Worm (Caenorhabditis elegans) whole organism, L1 larva: Measurements from ENCODE around the gene F55B11.2.

Source experiments
- C04F5.9 ChIP-seq: sonication (generic microtip); optimal IDR thresholded peaks from 2 replicates; lab custom pipeline; 2016; ENCODE audit warnings: missing genetic modification characterization, missing compliant biosample characterization
- F16B12.6 ChIP-seq: fragments of 150-350 bp; optimal IDR thresholded peaks from 2 replicates; lab custom pipeline; 2014; ENCODE audit warnings: missing biosample characterization, missing genetic modification characterization
- Y116A8C.19 ChIP-seq: sonication (generic microtip); optimal IDR thresholded peaks from 2 replicates; lab custom pipeline; 2016; ENCODE audit warnings: missing compliant biosample characterization, missing genetic modification characterization, borderline replicate concordance
- aha-1 ChIP-seq: fragments of 150-350 bp; optimal IDR thresholded peaks from 2 replicates; lab custom pipeline; 2014; ENCODE audit warnings: missing biosample characterization, missing genetic modification characterization
- blmp-1 ChIP-seq: fragments of 150-350 bp; optimal IDR thresholded peaks from 2 replicates; lab custom pipeline; 2014; ENCODE audit warnings: missing biosample characterization, missing genetic modification characterization
- ceh-63 ChIP-seq: fragments of 200-800 bp; sonication (Bioruptor generic); optimal IDR thresholded peaks from 2 replicates; lab custom pipeline; 2018; ENCODE audit warnings: mild to moderate bottlenecking, missing genetic modification characterization, missing compliant biosample characterization
- ceh-82 ChIP-seq, 3 experiments: fragments of 150-350 bp in 1 of 3; sonication (generic microtip) in 2 of 3; optimal IDR thresholded peaks; 2 replicates each; lab custom pipeline; 2014 to 2017; ENCODE audit warnings: missing biosample characterization in 3 of 3, missing genetic modification characterization in 3 of 3
- ceh-88 ChIP-seq: fragments of 200-800 bp; sonication (Bioruptor generic); IDR thresholded peaks from 2 replicates; pipeline ENCODE4 v1.3.6; 2022; ENCODE audit warnings: missing genetic modification characterization, missing compliant biosample characterization
- ces-1 ChIP-seq: fragments of 150-350 bp; optimal IDR thresholded peaks from 2 replicates; lab custom pipeline; 2014; ENCODE audit warnings: missing biosample characterization, missing genetic modification reagents, missing genetic modification characterization
- dpl-1 ChIP-seq, 3 experiments: fragments of 150-350 bp in 2 of 3; sonication (generic microtip) in 1 of 3; optimal IDR thresholded peaks; 2 replicates each; lab custom pipeline; 2014 to 2017; ENCODE audit warnings: missing biosample characterization in 3 of 3, missing genetic modification characterization in 3 of 3, missing genetic modification reagents in 3 of 3
- efl-1 ChIP-seq, 4 experiments: fragments of 150-350 bp; optimal IDR thresholded peaks in 3 of 4; peaks in 1 of 4; 1 replicate in 1 of 4; 2 replicates in 3 of 4; lab custom pipeline; 2014; ENCODE audit warnings: missing biosample characterization in 2 of 4, missing genetic modification characterization in 2 of 4, missing genetic modification reagents in 2 of 4
- egl-13 ChIP-seq: sonication (generic microtip); optimal IDR thresholded peaks from 2 replicates; lab custom pipeline; 2016; ENCODE audit warnings: missing genotype, missing genetic modification reagents, missing genetic modification characterization, missing compliant biosample characterization
- egl-27 ChIP-seq, 2 experiments: fragments of 150-350 bp in 1 of 2; sonication (generic microtip); optimal IDR thresholded peaks; 3 replicates each; lab custom pipeline; 2017 to 2018; ENCODE audit warnings: missing biosample characterization in 2 of 2, missing genetic modification characterization in 2 of 2, missing genetic modification reagents in 2 of 2
- elt-2 ChIP-seq: sonication (generic microtip); optimal IDR thresholded peaks from 2 replicates; lab custom pipeline; 2016; ENCODE audit warnings: missing genetic modification characterization, mild to moderate bottlenecking, inconsistent platforms, missing compliant biosample characterization, missing genetic modification reagents
- elt-3 ChIP-seq, 6 experiments: fragments of 150-350 bp in 1 of 6; sonication (generic microtip); optimal IDR thresholded peaks; 2 replicates each; lab custom pipeline; 2017 to 2018; ENCODE audit warnings: missing biosample characterization in 6 of 6, missing genetic modification characterization in 6 of 6, inconsistent platforms in 1 of 6
- ets-5 ChIP-seq: fragments of 200-800 bp; sonication (Bioruptor generic); IDR thresholded peaks from 2 replicates; pipeline ENCODE4 v1.3.6; 2022; ENCODE audit warnings: missing genetic modification characterization, missing compliant biosample characterization
- grh-1 ChIP-seq: fragments of 200-800 bp; sonication (Bioruptor generic); IDR thresholded peaks from 2 replicates; pipeline ENCODE4 v1.3.6; 2022; ENCODE audit warnings: missing genetic modification reagents, missing genetic modification characterization, missing compliant biosample characterization
- hlh-17 ChIP-seq: fragments of 200-800 bp; sonication (Bioruptor generic); optimal IDR thresholded peaks from 2 replicates; lab custom pipeline; 2018; ENCODE audit warnings: missing genetic modification characterization, mild to moderate bottlenecking, missing compliant biosample characterization, moderate library complexity, borderline replicate concordance
- hpl-2 ChIP-seq: fragments of 150-350 bp; optimal IDR thresholded peaks from 2 replicates; lab custom pipeline; 2014; ENCODE audit warnings: missing biosample characterization, missing genetic modification reagents, missing genetic modification characterization
- isw-1 ChIP-seq: fragments of 200-800 bp; sonication (Bioruptor generic); IDR thresholded peaks from 2 replicates; pipeline ENCODE4 v1.3.6; 2022; ENCODE audit warnings: missing genetic modification characterization, missing compliant biosample characterization
- jun-1 ChIP-seq: fragments of 150-350 bp; optimal IDR thresholded peaks from 2 replicates; lab custom pipeline; 2014; ENCODE audit warnings: missing biosample characterization, missing genetic modification reagents, missing genetic modification characterization
- lin-13 ChIP-seq: fragments of 150-350 bp; optimal IDR thresholded peaks from 2 replicates; lab custom pipeline; 2014; ENCODE audit warnings: missing biosample characterization, missing genetic modification reagents, missing genetic modification characterization
- lin-35 ChIP-seq, 2 experiments: fragments of 150-350 bp; optimal IDR thresholded peaks; 2 replicates each; lab custom pipeline; 2014; ENCODE audit warnings: missing biosample characterization in 2 of 2, missing genetic modification characterization in 2 of 2, missing genetic modification reagents in 2 of 2
- lin-39 ChIP-seq: fragments of 150-350 bp; optimal IDR thresholded peaks from 2 replicates; lab custom pipeline; 2014; ENCODE audit warnings: missing biosample characterization, missing genetic modification reagents, missing genetic modification characterization
- lir-3 ChIP-seq: sonication (generic microtip); optimal IDR thresholded peaks from 2 replicates; lab custom pipeline; 2016; ENCODE audit warnings: mild to moderate bottlenecking, missing genetic modification characterization, moderate library complexity, missing compliant biosample characterization; ENCODE audit not compliant: poor library complexity
- lsy-2 ChIP-seq, 2 experiments: fragments of 150-350 bp; optimal IDR thresholded peaks; 2 replicates each; lab custom pipeline; 2014; ENCODE audit warnings: missing biosample characterization in 2 of 2, missing genetic modification characterization in 2 of 2
- mab-9 ChIP-seq: fragments of 200-800 bp; sonication (Bioruptor generic); IDR thresholded peaks from 2 replicates; pipeline ENCODE4 v1.3.6; 2022; ENCODE audit warnings: missing genetic modification reagents, missing genetic modification characterization, missing compliant biosample characterization
- mef-2 ChIP-seq: fragments of 150-350 bp; optimal IDR thresholded peaks from 2 replicates; lab custom pipeline; 2014; ENCODE audit warnings: missing biosample characterization, missing genetic modification characterization
- nhr-12 ChIP-seq: sonication (generic microtip); optimal IDR thresholded peaks from 2 replicates; lab custom pipeline; 2017; ENCODE audit warnings: missing biosample characterization, missing genetic modification characterization
- nhr-19 ChIP-seq: fragments of 200-800 bp; sonication (Bioruptor generic); conservative IDR thresholded peaks from 2 replicates; pipeline ENCODE4 v1.3.6; 2022; ENCODE audit warnings: missing genetic modification characterization, missing compliant biosample characterization
- nhr-20 ChIP-seq: sonication (generic microtip); optimal IDR thresholded peaks from 2 replicates; lab custom pipeline; 2016; ENCODE audit warnings: mild to moderate bottlenecking, missing genetic modification characterization, missing compliant biosample characterization
- nhr-237 ChIP-seq: fragments of 150-350 bp; optimal IDR thresholded peaks from 2 replicates; lab custom pipeline; 2014; ENCODE audit warnings: missing biosample characterization, missing genetic modification characterization
- pag-3 ChIP-seq: sonication (generic microtip); optimal IDR thresholded peaks from 2 replicates; lab custom pipeline; 2017; ENCODE audit warnings: missing genetic modification characterization, mild to moderate bottlenecking, missing compliant biosample characterization, antibody characterized with exemption, borderline replicate concordance; ENCODE audit not compliant: insufficient read depth
- rnt-1 ChIP-seq: sonication (generic microtip); optimal IDR thresholded peaks from 2 replicates; lab custom pipeline; 2016; ENCODE audit warnings: mild to moderate bottlenecking, missing genetic modification characterization, moderate library complexity, missing compliant biosample characterization
- snu-23 ChIP-seq: sonication (generic microtip); optimal IDR thresholded peaks from 2 replicates; lab custom pipeline; 2016; ENCODE audit warnings: missing genetic modification characterization, missing compliant biosample characterization
- sox-4 ChIP-seq: sonication (generic microtip); optimal IDR thresholded peaks from 2 replicates; lab custom pipeline; 2016; ENCODE audit warnings: missing genetic modification characterization, missing compliant biosample characterization
- swsn-7 ChIP-seq: sonication (generic microtip); optimal IDR thresholded peaks from 2 replicates; lab custom pipeline; 2016; ENCODE audit warnings: missing genetic modification characterization, missing compliant biosample characterization
- tbx-2 ChIP-seq: sonication (generic microtip); optimal IDR thresholded peaks from 2 replicates; lab custom pipeline; 2016; ENCODE audit warnings: missing genetic modification characterization, missing compliant biosample characterization
- tlp-1 ChIP-seq: fragments of 150-350 bp; optimal IDR thresholded peaks from 2 replicates; lab custom pipeline; 2014; ENCODE audit warnings: missing biosample characterization, missing genetic modification characterization
- unc-62 ChIP-seq: fragments of 150-350 bp; optimal IDR thresholded peaks from 2 replicates; lab custom pipeline; 2014; ENCODE audit warnings: missing biosample characterization, missing genetic modification reagents, missing genetic modification characterization
- unc-86 ChIP-seq: sonication (generic microtip); optimal IDR thresholded peaks from 2 replicates; lab custom pipeline; 2016; ENCODE audit warnings: missing genetic modification characterization, missing compliant biosample characterization
- xbp-1 ChIP-seq: sonication (generic microtip); optimal IDR thresholded peaks from 2 replicates; lab custom pipeline; 2016; ENCODE audit warnings: missing genetic modification characterization, missing compliant biosample characterization
- ztf-11 ChIP-seq, 2 experiments: sonication (generic microtip); optimal IDR thresholded peaks; 2 replicates each; lab custom pipeline; 2016 to 2017; ENCODE audit warnings: missing genetic modification characterization in 2 of 2, missing biosample characterization in 1 of 2, missing compliant biosample characterization in 1 of 2

Gene F55B11.2

ce11 chrIV:14423194-14423593 is at the start of gene F55B11.2:
F55B11.2 (minus strand) TSS chrIV:14423294.
- TF ChIP-seq efl-1 (optimal IDR thresholded peaks at IDR 0.05; lab: Kevin White, UChicago) (no peak), efl-1 (GFP tag; optimal IDR thresholded peaks at IDR 0.05 in 1 of 2; lab: Kevin White, UChicago) (peak in 1 of 2 experiments; percentile 34), elt-3 (tag; optimal IDR thresholded peaks at IDR 0.05; lab: Kevin White, UChicago) (no peak), nhr-237 (tag; lab: Kevin White, UChicago) (no peak), aha-1 (tag; lab: Kevin White, UChicago) (no peak), blmp-1 (no peak)

- TF ChIP-seq lin-39: no peak
These were observed 45.9 kb upstream of the F55B11.2 start for ce11 chrIV:14469013-14469412.

DNA sequence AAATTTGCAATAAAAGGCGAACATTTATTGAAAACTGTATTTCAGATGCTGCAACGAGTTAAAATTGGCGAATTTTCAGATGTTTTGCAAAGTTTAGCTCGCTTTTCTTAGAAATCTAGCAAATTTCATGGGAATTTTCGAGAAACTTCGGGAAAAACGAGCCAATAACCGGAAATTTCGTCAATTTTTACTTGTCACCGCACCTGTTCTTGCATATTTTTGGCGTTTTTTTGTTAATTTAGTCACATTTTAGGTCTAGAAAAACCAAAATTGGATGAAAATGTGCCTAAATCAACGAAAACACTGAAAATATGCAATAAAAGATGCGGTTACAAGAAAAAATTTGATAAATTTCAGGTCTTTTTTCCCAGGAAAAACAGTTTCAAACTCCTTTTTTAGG is 43.7 kb upstream of the F55B11.2 start:
- TF ChIP-seq C04F5.9: no peak
- no peak for TF ChIP-seq mab-9 (GFP tag; lab: Robert Waterston, UW)
- no peak for TF ChIP-seq ztf-11 (tag; optimal IDR thresholded peaks at IDR 0.05; lab: Kevin White, UChicago)
- TF ChIP-seq tlp-1 (tag; lab: Kevin White, UChicago): no peak
- no peak for TF ChIP-seq F16B12.6 (tag; lab: Kevin White, UChicago)
- no peak for TF ChIP-seq nhr-12 (tag; lab: Kevin White, UChicago)
- TF ChIP-seq swsn-7 (tag; lab: Kevin White, UChicago): no peak
- TF ChIP-seq sox-4: no peak
- TF ChIP-seq ces-1 (GFP tag; lab: Kevin White, UChicago): no peak
- no peak for TF ChIP-seq jun-1 (tag; lab: Kevin White, UChicago)
- no peak for TF ChIP-seq efl-1 (optimal IDR thresholded peaks at IDR 0.05; lab: Kevin White, UChicago)
- TF ChIP-seq efl-1 (GFP tag; optimal IDR thresholded peaks at IDR 0.05 in 1 of 2; lab: Kevin White, UChicago): no peak
- no peak for TF ChIP-seq grh-1 (GFP tag; lab: Robert Waterston, UW)
- TF ChIP-seq ceh-88 (GFP tag; lab: Robert Waterston, UW): no peak
- no peak for TF ChIP-seq ceh-63 (GFP tag; lab: Kevin White, UChicago)
- no peak for TF ChIP-seq lin-35 (GFP tag; optimal IDR thresholded peaks at IDR 0.05; lab: Kevin White, UChicago)
- TF ChIP-seq egl-13 (tag; lab: Kevin White, UChicago): no peak
- TF ChIP-seq nhr-19 (GFP tag; lab: Robert Waterston, UW): no peak

- TF ChIP-seq unc-62 (GFP tag; lab: Kevin White, UChicago) (no peak), nhr-20 (tag; lab: Kevin White, UChicago) (no peak), lin-13 (GFP tag; lab: Kevin White, UChicago) (no peak), blmp-1 (no peak), dpl-1 (GFP tag; optimal IDR thresholded peaks at IDR 0.05; lab: Kevin White, UChicago) (no peak), lir-3 (tag; lab: Kevin White, UChicago) (no peak), unc-86 (tag; lab: Kevin White, UChicago) (no peak), tbx-2 (no peak), isw-1 (GFP tag; lab: Robert Waterston, UW) (no peak), egl-27 (tag; optimal IDR thresholded peaks at IDR 0.05; lab: Kevin White, UChicago) (no peak), elt-2 (tag; lab: Kevin White, UChicago) (no peak), mab-9 (GFP tag; lab: Robert Waterston, UW) (no peak)
These were observed 43.0 kb upstream of the F55B11.2 start for ce11 chrIV:14466048-14466447.

- TF ChIP-seq mef-2 (peak; percentile 87), xbp-1 (peak; percentile 97), lir-3 (tag; lab: Kevin White, UChicago) (peak; percentile 89), ceh-63 (GFP tag; lab: Kevin White, UChicago) (no peak), Y116A8C.19 (tag; lab: Kevin White, UChicago) (no peak), ceh-88 (GFP tag; lab: Robert Waterston, UW) (peak; percentile 90), elt-2 (tag; lab: Kevin White, UChicago) (peak; percentile 75), lsy-2 (tag; optimal IDR thresholded peaks at IDR 0.05; lab: Kevin White, UChicago) (peak; percentile 98), hpl-2 (GFP tag; lab: Kevin White, UChicago) (peak; percentile 90), ceh-82 (tag; optimal IDR thresholded peaks at IDR 0.05; lab: Kevin White, UChicago) (peak; percentile 97 to 99 (median 98)), unc-86 (tag; lab: Kevin White, UChicago) (peak; percentile 98), snu-23 (GFP tag; lab: Kevin White, UChicago) (peak; percentile 99), rnt-1 (peak; percentile 96), hlh-17 (GFP tag; lab: Kevin White, UChicago) (no peak), pag-3 (tag; lab: Kevin White, UChicago) (no peak), jun-1 (tag; lab: Kevin White, UChicago) (peak; percentile 96), ets-5 (GFP tag; lab: Robert Waterston, UW) (no peak), lin-35 (GFP tag; optimal IDR thresholded peaks at IDR 0.05; lab: Kevin White, UChicago) (peak; percentile 100)
These were observed 41.0 kb upstream of the F55B11.2 start, which contains the start of gene dld-1 for ce11 chrIV:14464065-14464567. dld-1 (plus strand) TSS chrIV:14464517.
